Fruit fly (Drosophila melanogaster): ENCODE measurements around the gene CG46383.

DNA sequence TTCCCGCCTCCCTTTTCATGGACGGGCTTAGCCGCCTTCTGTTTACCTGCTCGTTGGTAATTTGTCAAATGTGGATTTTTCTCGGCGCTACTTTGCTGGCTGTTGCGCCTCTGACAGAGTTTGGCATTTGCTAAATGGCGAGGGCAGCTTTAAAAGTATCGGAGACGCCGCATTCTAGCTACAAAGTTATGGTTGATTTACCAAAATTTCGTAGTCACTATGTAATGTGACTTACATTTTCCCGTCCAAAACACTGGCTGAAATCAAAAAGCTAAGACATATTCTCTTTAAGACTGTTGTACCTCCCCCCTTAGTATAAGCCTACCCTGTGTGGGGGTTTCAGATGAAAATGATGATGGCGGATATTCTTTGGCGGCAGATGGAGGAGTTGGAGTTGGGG, 3.1 kb downstream of the CG46383 start:
- TF ChIP-seq CG7928 (GFP tag; optimal IDR thresholded peaks at IDR 0.05) (no peak), CG11695 (GFP tag; IDR thresholded peaks at IDR 0.05) (no peak), Myb (GFP tag; optimal IDR thresholded peaks at IDR 0.05) (no peak), mirr (GFP tag; optimal IDR thresholded peaks at IDR 0.05) (no peak), CG14710 (tag; optimal IDR thresholded peaks at IDR 0.05) (no peak), Dll (GFP tag; IDR thresholded peaks at IDR 0.05; ENCODE audit: partially characterized antibody) (no peak), CG15479 (GFP tag; optimal IDR thresholded peaks at IDR 0.05) (no peak), MTF-1 (GFP tag; optimal IDR thresholded peaks at IDR 0.05; ENCODE audit: borderline replicate concordance) (no peak), CG2129 (GFP tag; IDR thresholded peaks at IDR 0.05; ENCODE audit: partially characterized antibody) (no peak), CG4328 (GFP tag; optimal IDR thresholded peaks at IDR 0.05) (no peak), CG2712 (tag; optimal IDR thresholded peaks at IDR 0.05) (no peak)

All from whole organism, embryonic.